Fruit fly (Drosophila melanogaster) whole organism, embryonic: ENCODE results near the gene senju.

Experiments used
- Atf3 ChIP-seq: fragments of 200-800 bp; sonication (Bioruptor generic); optimal IDR thresholded peaks from 3 replicates; lab custom pipeline; 2016; ENCODE audit warnings: missing biosample characterization, missing genetic modification characterization
- Blimp-1 ChIP-seq: fragments of 200-800 bp; sonication (Bioruptor generic); optimal IDR thresholded peaks from 3 replicates; lab custom pipeline; 2018; ENCODE audit warnings: missing biosample characterization, missing genetic modification characterization, mild to moderate bottlenecking, moderate library complexity, missing genetic modification reagents
- CG11085 ChIP-seq: fragments of 200-800 bp; sonication (Bioruptor generic); IDR thresholded peaks from 2 replicates; pipeline ENCODE4 v1.3.6; 2022; ENCODE audit warnings: missing biosample characterization, missing genetic modification characterization
- CG11695 ChIP-seq: fragments of 200-800 bp; sonication (Bioruptor generic); IDR thresholded peaks from 3 replicates; pipeline ENCODE4 v1.3.6; 2022; ENCODE audit warnings: missing biosample characterization, missing genetic modification characterization
- CG12391 ChIP-seq: fragments of 200-800 bp; sonication (Bioruptor generic); optimal IDR thresholded peaks from 3 replicates; lab custom pipeline; 2018; ENCODE audit warnings: missing biosample characterization, mild to moderate bottlenecking, missing genetic modification characterization, moderate library complexity
- CG15073 ChIP-seq: fragments of 200-800 bp; sonication (Bioruptor generic); optimal IDR thresholded peaks from 2 replicates; lab custom pipeline; 2016; ENCODE audit warnings: missing biosample characterization, missing genetic modification characterization
- CG1647 ChIP-seq: fragments of 200-800 bp; sonication (Bioruptor generic); optimal IDR thresholded peaks from 3 replicates; lab custom pipeline; 2016; ENCODE audit warnings: missing biosample characterization, missing genetic modification characterization
- CG18011 ChIP-seq: fragments of 200-800 bp; sonication (Bioruptor generic); optimal IDR thresholded peaks from 2 replicates; lab custom pipeline; 2017; ENCODE audit warnings: missing biosample characterization, missing genetic modification characterization, mild to moderate bottlenecking, moderate library complexity, missing genotype
- CG2120 ChIP-seq: fragments of 200-800 bp; sonication (Bioruptor generic); optimal IDR thresholded peaks from 3 replicates; lab custom pipeline; 2016; ENCODE audit warnings: missing biosample characterization, missing genetic modification characterization
- CG2678 ChIP-seq: fragments of 200-800 bp; sonication (Bioruptor generic); optimal IDR thresholded peaks from 3 replicates; lab custom pipeline; 2019; ENCODE audit warnings: missing biosample characterization, mild to moderate bottlenecking, missing genetic modification characterization, moderate library complexity
- CG3281 ChIP-seq: fragments of 200-800 bp; sonication (Bioruptor generic); optimal IDR thresholded peaks from 3 replicates; lab custom pipeline; 2017; ENCODE audit warnings: missing biosample characterization, mild to moderate bottlenecking, missing genetic modification characterization
- CG5245 ChIP-seq: fragments of 200-800 bp; sonication (Bioruptor generic); optimal IDR thresholded peaks from 3 replicates; lab custom pipeline; 2016; ENCODE audit warnings: missing biosample characterization, missing genetic modification characterization
- CG6791 ChIP-seq: fragments of 200-800 bp; sonication (Bioruptor generic); IDR thresholded peaks from 3 replicates; pipeline ENCODE4 v1.3.6; 2022; ENCODE audit warnings: missing biosample characterization, missing genetic modification characterization; ENCODE audit not compliant: partially characterized antibody
- CG7271 ChIP-seq: fragments of 200-800 bp; sonication (Bioruptor generic); optimal IDR thresholded peaks from 2 replicates; lab custom pipeline; 2018; ENCODE audit warnings: missing biosample characterization, mild to moderate bottlenecking, missing genetic modification characterization, moderate library complexity
- CG7556 ChIP-seq: fragments of 200-800 bp; sonication (Bioruptor generic); optimal IDR thresholded peaks from 2 replicates; lab custom pipeline; 2017; ENCODE audit warnings: missing biosample characterization, mild to moderate bottlenecking, missing genetic modification characterization
- CG7839 ChIP-seq: fragments of 200-800 bp; sonication (Bioruptor generic); optimal IDR thresholded peaks from 3 replicates; lab custom pipeline; 2018; ENCODE audit warnings: missing biosample characterization, mild to moderate bottlenecking, missing genetic modification characterization, moderate library complexity
- CG8359 ChIP-seq: fragments of 200-800 bp; sonication (Bioruptor generic); optimal IDR thresholded peaks from 2 replicates; lab custom pipeline; 2017; ENCODE audit warnings: missing biosample characterization, mild to moderate bottlenecking, missing genetic modification characterization, borderline replicate concordance
- CG9932 ChIP-seq: fragments of 200-800 bp; sonication (Bioruptor generic); IDR thresholded peaks from 2 replicates; pipeline ENCODE4 v1.3.6; 2022; ENCODE audit warnings: missing biosample characterization, missing genetic modification characterization
- Drgx ChIP-seq: fragments of 200-800 bp; sonication (Bioruptor generic); IDR thresholded peaks from 2 replicates; pipeline ENCODE4 v1.3.6; 2022; ENCODE audit warnings: missing biosample characterization, missing genetic modification characterization
- HLH3B ChIP-seq: fragments of 200-800 bp; sonication (Bioruptor generic); IDR thresholded peaks from 2 replicates; pipeline ENCODE4 v1.3.6; 2022; ENCODE audit warnings: missing biosample characterization, missing genetic modification characterization
- Hr39 ChIP-seq: fragments of >200 bp; optimal IDR thresholded peaks from 2 replicates; lab custom pipeline; 2017
- Hr78 ChIP-seq, 2 experiments: fragments of 200-800 bp in 1 of 2; fragments of >200 bp in 1 of 2; sonication (Bioruptor generic) in 1 of 2; optimal IDR thresholded peaks; 2 replicates each; lab custom pipeline; 2017 to 2019; ENCODE audit warnings: missing biosample characterization in 2 of 2, missing genetic modification characterization in 2 of 2, mild to moderate bottlenecking in 1 of 2, moderate library complexity in 1 of 2
- Meics ChIP-seq: fragments of 200-800 bp; sonication (Bioruptor generic); optimal IDR thresholded peaks from 2 replicates; lab custom pipeline; 2017; ENCODE audit warnings: missing biosample characterization, mild to moderate bottlenecking, missing genetic modification characterization
- Pdp1 ChIP-seq, 2 experiments: fragments of 200-800 bp; sonication (Bioruptor generic); optimal IDR thresholded peaks; 3 replicates each; lab custom pipeline; 2016; ENCODE audit warnings: missing biosample characterization in 2 of 2, missing genetic modification characterization in 2 of 2, mild to moderate bottlenecking in 1 of 2, moderate library complexity in 1 of 2
- Rfx ChIP-seq: fragments of 200-800 bp; sonication (Bioruptor generic); IDR thresholded peaks from 2 replicates; pipeline ENCODE4 v1.3.6; 2022; ENCODE audit warnings: missing biosample characterization, missing genetic modification characterization
- btn ChIP-seq: fragments of 200-800 bp; sonication (Bioruptor generic); optimal IDR thresholded peaks from 2 replicates; lab custom pipeline; 2016; ENCODE audit warnings: missing biosample characterization, missing genetic modification characterization
- cato ChIP-seq: fragments of 200-800 bp; sonication (Bioruptor generic); optimal IDR thresholded peaks from 2 replicates; lab custom pipeline; 2016; ENCODE audit warnings: missing biosample characterization, missing genetic modification characterization, borderline replicate concordance
- chinmo ChIP-seq: fragments of 200-800 bp; sonication (Bioruptor generic); IDR thresholded peaks from 4 replicates; pipeline ENCODE4 v1.3.6; 2022; ENCODE audit warnings: missing biosample characterization, missing genetic modification characterization; ENCODE audit not compliant: partially characterized antibody
- da ChIP-seq: fragments of 200-800 bp; sonication (Bioruptor generic); optimal IDR thresholded peaks from 2 replicates; lab custom pipeline; 2016; ENCODE audit warnings: missing biosample characterization, missing genetic modification characterization
- danr ChIP-seq: fragments of 200-800 bp; sonication (Bioruptor generic); IDR thresholded peaks from 2 replicates; pipeline ENCODE4 v1.3.6; 2022; ENCODE audit warnings: missing biosample characterization, missing genetic modification characterization
- hth ChIP-seq: fragments of >200 bp; optimal IDR thresholded peaks from 2 replicates; lab custom pipeline; 2017; ENCODE audit warnings: inconsistent platforms
- lab ChIP-seq: fragments of 200-800 bp; sonication (Bioruptor generic); optimal IDR thresholded peaks from 3 replicates; lab custom pipeline; 2017; ENCODE audit warnings: missing biosample characterization, missing genetic modification characterization, mild to moderate bottlenecking, moderate library complexity, missing genetic modification reagents
- lmd ChIP-seq: fragments of 200-800 bp; sonication (Bioruptor generic); IDR thresholded peaks from 2 replicates; pipeline ENCODE4 v1.3.6; 2022; ENCODE audit warnings: missing biosample characterization, missing genetic modification characterization
- nerfin-1 ChIP-seq: fragments of 200-800 bp; sonication (Bioruptor generic); optimal IDR thresholded peaks from 3 replicates; lab custom pipeline; 2019; ENCODE audit warnings: missing biosample characterization, mild to moderate bottlenecking, missing genetic modification characterization, moderate library complexity
- pb ChIP-seq: fragments of 200-800 bp; sonication (Bioruptor generic); optimal IDR thresholded peaks from 3 replicates; lab custom pipeline; 2016; ENCODE audit warnings: missing biosample characterization, missing genetic modification characterization
- peb ChIP-seq: fragments of 200-800 bp; sonication (Bioruptor generic); IDR thresholded peaks from 2 replicates; pipeline ENCODE4 v1.3.6; 2022; ENCODE audit warnings: missing biosample characterization, missing genetic modification characterization
- phol ChIP-seq: fragments of 200-800 bp; sonication (Bioruptor generic); optimal IDR thresholded peaks from 3 replicates; lab custom pipeline; 2018; ENCODE audit warnings: missing biosample characterization, mild to moderate bottlenecking, missing genetic modification characterization, moderate library complexity
- prd ChIP-seq, 3 experiments: fragments of >200 bp in 2 of 3; fragments of 200-800 bp in 1 of 3; sonication (Bioruptor generic) in 1 of 3; optimal IDR thresholded peaks in 2 of 3; IDR thresholded peaks in 1 of 3; 2 replicates in 2 of 3; 3 replicates in 1 of 3; pipeline versions ENCODE4 v1.3.6 to Lab custom; 2017 to 2022; ENCODE audit warnings: missing biosample characterization in 1 of 3, missing genetic modification characterization in 1 of 3
- sens ChIP-seq: fragments of 200-800 bp; sonication (Bioruptor generic); peaks from one replicate; lab custom pipeline; 2016; ENCODE audit warnings: missing biosample characterization, missing genetic modification characterization
- slbo ChIP-seq: fragments of 200-800 bp; sonication (Bioruptor generic); IDR thresholded peaks from 2 replicates; pipeline ENCODE4 v1.3.6; 2022; ENCODE audit warnings: missing biosample characterization, missing genetic modification characterization
- slp2 ChIP-seq: fragments of 200-800 bp; sonication (Bioruptor generic); optimal IDR thresholded peaks from 2 replicates; lab custom pipeline; 2016; ENCODE audit warnings: missing biosample characterization, missing genetic modification characterization
- so ChIP-seq: fragments of 200-800 bp; sonication (Bioruptor generic); IDR thresholded peaks from 3 replicates; pipeline ENCODE4 v1.3.6; 2022; ENCODE audit warnings: missing biosample characterization, missing genetic modification characterization
- sr ChIP-seq: fragments of 200-800 bp; sonication (Bioruptor generic); IDR thresholded peaks from 3 replicates; pipeline ENCODE4 v1.3.6; 2022; ENCODE audit warnings: missing biosample characterization, missing genetic modification characterization
- z ChIP-seq: fragments of 200-800 bp; sonication (Bioruptor generic); IDR thresholded peaks from 3 replicates; pipeline ENCODE4 v1.3.6; 2022; ENCODE audit warnings: missing biosample characterization, missing genetic modification characterization
- zen ChIP-seq: fragments of 200-800 bp; sonication (Bioruptor generic); optimal IDR thresholded peaks from 3 replicates; lab custom pipeline; 2018; ENCODE audit warnings: missing biosample characterization, mild to moderate bottlenecking, missing genetic modification characterization, moderate library complexity

senju gene

DNA sequence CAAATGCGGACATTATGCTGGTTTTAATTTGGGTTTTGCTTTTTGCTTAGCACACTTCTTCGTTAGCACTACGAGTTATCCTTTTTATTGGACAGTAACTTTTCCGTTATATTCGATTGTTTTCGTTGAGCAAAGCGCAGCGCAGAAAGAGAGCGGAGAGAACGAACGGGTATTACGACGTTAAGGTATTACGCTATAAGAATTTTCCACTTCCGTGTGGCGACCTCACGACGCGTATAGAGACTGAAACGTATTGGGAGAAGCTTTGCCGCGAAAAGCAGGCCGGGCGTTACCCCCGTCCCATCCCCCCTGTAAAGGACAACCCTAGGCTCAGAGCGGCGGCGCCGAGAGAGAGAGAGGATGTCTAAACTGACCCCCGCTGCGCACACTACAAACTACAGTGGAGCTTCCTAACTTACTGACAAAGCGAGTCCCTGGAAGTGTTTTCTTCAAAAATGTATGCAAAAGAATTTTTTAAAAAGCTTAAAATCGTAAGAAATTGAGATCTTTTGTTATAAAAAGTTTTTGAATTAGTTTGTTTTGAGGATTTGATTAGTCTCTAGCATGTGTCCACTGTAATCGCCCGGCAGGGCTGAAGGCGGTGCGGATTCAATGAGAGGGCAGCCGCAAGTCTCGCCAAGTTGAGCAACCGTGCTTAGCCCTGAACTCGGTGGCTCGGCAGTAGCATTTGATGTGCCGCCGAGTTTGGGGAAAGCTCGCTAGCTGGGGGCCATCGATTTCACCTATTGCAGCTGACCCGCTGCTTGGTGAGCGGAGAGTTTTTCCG lies 47.8 kb upstream of the senju start (continued):
- TF ChIP-seq nerfin-1 (tag; lab: Kevin White, UChicago) (peak; percentile 86), hth (lab: Kevin White, UChicago) (no peak), HLH3B (GFP tag; lab: Robert Waterston, UW) (peak; percentile 97), slp2 (GFP tag; lab: Kevin White, UChicago) (peak; percentile 92), Atf3 (GFP tag; lab: Kevin White, UChicago) (peak; percentile 85), prd (optimal IDR thresholded peaks at IDR 0.05; lab: Kevin White, UChicago) (no peak), prd (GFP tag; IDR thresholded peaks at IDR 0.05; lab: Robert Waterston, UW) (peak; percentile 98), CG1647 (GFP tag; lab: Kevin White, UChicago) (peak; percentile 92), CG11085 (peak; percentile 95), CG18011 (GFP tag; lab: Kevin White, UChicago) (peak; percentile 82), zen (peak; percentile 88), Blimp-1 (GFP tag; lab: Kevin White, UChicago) (peak; percentile 90), so (GFP tag; lab: Robert Waterston, UW) (peak; percentile 96), CG15073 (peak; percentile 74), CG12391 (tag; lab: Kevin White, UChicago) (peak; percentile 93), CG7839 (tag; lab: Kevin White, UChicago) (peak; percentile 95), phol (tag; lab: Kevin White, UChicago) (peak; percentile 90), CG7271 (tag; lab: Kevin White, UChicago) (peak; percentile 75), Hr39 (lab: Kevin White, UChicago) (no peak), btn (peak; percentile 84)

DNA sequence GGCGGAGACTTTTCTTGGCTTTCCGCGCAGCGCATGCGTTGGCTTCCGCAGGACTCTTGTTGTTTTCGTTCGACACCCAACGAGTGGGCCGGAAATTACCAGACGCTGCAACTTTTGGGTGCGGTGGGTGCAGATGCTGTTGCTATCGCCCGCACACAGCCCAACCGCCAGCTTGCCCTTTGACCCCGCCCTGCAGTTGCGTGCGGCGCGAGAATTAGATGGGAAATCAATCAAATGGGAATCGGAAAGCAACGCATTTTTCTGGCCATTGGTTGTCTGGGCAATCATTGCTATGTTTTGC lies 47.2 kb upstream of the senju start:
- TF ChIP-seq da (GFP tag; lab: Kevin White, UChicago) (no peak), Hr78 (GFP tag; optimal IDR thresholded peaks at IDR 0.05; lab: Kevin White, UChicago) (peak in 1 of 2 experiments; percentile 89), CG6791 (GFP tag; lab: Robert Waterston, UW) (0 out of 3 replicates have a peak, but pooled peaks have one; percentile 26), pb (no peak), lmd (GFP tag; lab: Robert Waterston, UW) (no peak), CG7556 (GFP tag; lab: Kevin White, UChicago) (no peak), chinmo (0 out of 4 replicates have a peak, but pooled peaks have one; percentile 52), CG5245 (GFP tag; lab: Kevin White, UChicago) (no peak), z (GFP tag; lab: Robert Waterston, UW) (0 out of 3 replicates have a peak, but pooled peaks have one; percentile 24), danr (GFP tag; lab: Robert Waterston, UW) (no peak), cato (GFP tag; lab: Kevin White, UChicago) (no peak)

DNA sequence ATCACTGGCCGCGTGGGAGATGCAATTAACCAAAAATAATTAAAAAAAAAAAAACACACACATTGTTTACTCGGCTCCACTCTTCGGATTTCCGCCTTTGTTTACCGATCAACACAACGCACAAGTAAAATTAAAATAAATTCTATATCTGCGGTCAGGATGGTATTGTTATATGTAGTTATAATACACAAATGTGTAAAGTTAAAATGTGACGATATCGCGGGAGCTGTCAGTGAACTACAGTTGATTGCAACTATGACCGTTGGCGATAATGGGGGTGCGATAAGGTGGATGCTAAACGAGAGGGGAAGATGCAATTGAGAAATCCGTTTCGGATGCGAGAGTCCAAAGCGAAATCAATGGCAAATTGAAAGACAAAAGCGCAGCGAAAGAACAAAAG lies 46.3 kb upstream of the senju start:
- TF ChIP-seq sens (GFP tag; lab: Kevin White, UChicago) (peak; percentile 55), sr (GFP tag; lab: Robert Waterston, UW) (peak; percentile 24; the same call in 1 of the 3 replicates), CG8359 (GFP tag; lab: Kevin White, UChicago) (no peak)

DNA sequence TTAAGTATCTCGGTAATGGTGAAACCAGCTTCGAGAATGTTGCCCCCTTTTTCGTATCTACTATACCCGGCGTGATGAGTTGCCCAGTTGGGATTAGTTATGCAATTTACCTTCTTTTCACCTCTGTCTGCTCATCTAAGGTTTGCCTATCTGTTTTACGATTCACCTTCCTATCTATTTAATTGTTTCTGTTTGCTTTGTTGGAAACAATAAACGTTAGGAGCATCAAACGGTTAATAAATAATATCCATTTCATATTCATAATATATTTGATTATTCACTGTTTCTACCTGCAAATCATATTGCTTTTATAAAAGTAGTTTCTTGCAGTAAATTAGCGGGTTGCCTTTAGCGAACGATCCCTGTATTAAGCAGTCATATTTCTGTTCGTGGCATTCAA lies 45.4 kb upstream of the senju start:
- TF ChIP-seq CG11695 (GFP tag; lab: Robert Waterston, UW) (0 out of 3 replicates have a peak, but pooled peaks have one; percentile 18), chinmo (no peak), Rfx (GFP tag; lab: Robert Waterston, UW) (peak; percentile 8; the same call in 1 of the 2 replicates), slbo (GFP tag; lab: Robert Waterston, UW) (peak; percentile 40; the same call in 1 of the 2 replicates), Pdp1 (GFP tag; optimal IDR thresholded peaks at IDR 0.05; lab: Kevin White, UChicago) (peak in 1 of 2 experiments; percentile 43), Drgx (GFP tag; lab: Robert Waterston, UW) (0 out of 2 replicates have a peak, but pooled peaks have one; percentile 9), CG2678 (tag; lab: Kevin White, UChicago) (peak; percentile 29), sens (GFP tag; lab: Kevin White, UChicago) (peak; percentile 17), peb (GFP tag; lab: Robert Waterston, UW) (no peak), CG2120 (peak; percentile 24), CG9932 (GFP tag; lab: Robert Waterston, UW) (peak; percentile 20; the same call in 1 of the 2 replicates), CG3281 (GFP tag; lab: Kevin White, UChicago) (peak; percentile 20), Meics (GFP tag; lab: Kevin White, UChicago) (peak; percentile 7), lab (GFP tag; lab: Kevin White, UChicago) (peak; percentile 21)
